Worm (Caenorhabditis elegans): ENCODE measurements around the gene F33D4.6.

F33D4.6 gene

DNA sequence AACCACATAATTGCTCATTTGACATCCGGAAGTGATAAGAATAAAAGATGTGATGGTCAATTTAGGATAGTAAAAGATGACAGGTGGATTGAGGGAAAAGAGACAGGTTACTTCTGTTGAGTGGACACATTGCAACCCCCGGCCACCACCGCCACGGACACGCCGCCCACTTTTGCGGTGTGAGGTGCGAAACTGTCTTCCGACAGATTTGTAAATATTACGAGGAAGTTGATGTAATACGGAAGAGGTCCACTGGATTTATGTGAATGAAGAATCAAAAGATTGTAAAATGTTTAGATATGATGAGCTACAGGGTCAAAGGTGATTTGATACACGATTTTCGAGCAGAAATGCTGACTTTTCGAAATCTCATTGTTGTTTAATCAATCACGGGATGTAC lies 44.9 kb downstream of the F33D4.6 start, which contains the start of gene C08G9.2:
TSS of gene C08G9.2 (minus strand) at position 101 of the 400 bp plus-strand sequence.
- TF ChIP-seq dao-5 (tag; optimal IDR thresholded peaks at IDR 0.05) (no peak), W03F9.2 (tag; optimal IDR thresholded peaks at IDR 0.05) (no peak), him-1 (tag; optimal IDR thresholded peaks at IDR 0.05) (no peak)
